Worm (Caenorhabditis elegans) whole organism, young adult: ENCODE measurements around the gene C35A5.10.

Experiments
- repo-1 ChIP-seq: sonication (generic microtip); optimal IDR thresholded peaks from 2 replicates; lab custom pipeline; 2017; ENCODE audit warnings: mild to moderate bottlenecking, missing genetic modification characterization, missing compliant biosample characterization
- tlf-1 ChIP-seq: fragments of 200-800 bp; sonication (Bioruptor generic); optimal IDR thresholded peaks from 2 replicates; lab custom pipeline; 2018; ENCODE audit warnings: mild to moderate bottlenecking, missing genetic modification characterization, missing compliant biosample characterization

DNA sequence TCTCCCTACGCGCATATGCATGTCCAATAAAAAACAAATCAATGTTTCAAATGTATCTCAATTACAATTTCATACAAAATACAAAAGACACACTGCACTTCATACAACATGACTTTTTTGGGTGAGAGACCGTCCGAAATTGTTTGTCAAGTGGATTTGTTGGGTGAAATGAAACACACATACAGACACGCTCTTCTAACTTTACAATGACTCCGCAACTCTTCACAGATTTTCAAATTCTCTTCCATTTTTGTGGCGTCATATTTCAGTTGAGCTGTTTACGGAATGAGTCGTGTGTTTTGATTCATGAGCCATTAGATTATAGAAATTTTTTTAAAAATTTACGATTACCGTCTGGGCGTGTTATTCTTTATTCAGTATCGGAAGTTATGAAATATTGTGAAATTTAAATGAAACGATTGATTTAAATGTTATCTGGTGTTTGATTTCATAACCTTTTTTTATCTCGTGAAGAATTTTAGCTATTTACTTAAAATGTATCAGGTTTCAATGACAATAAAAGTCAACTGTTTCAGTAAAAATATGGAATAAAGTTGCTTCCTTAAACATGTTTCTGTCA is 27.0 kb upstream of the C35A5.10 start:
- TF ChIP-seq repo-1 (no peak), tlf-1 (GFP tag; lab: Kevin White, UChicago) (no peak)
